Fruit fly (Drosophila melanogaster) whole organism, embryonic: ENCODE measurements around the gene CG43680.

ENCODE experiments used
- Blimp-1 ChIP-seq: fragments of 200-800 bp; sonication (Bioruptor generic); optimal IDR thresholded peaks from 3 replicates; lab custom pipeline; 2018; ENCODE audit warnings: missing biosample characterization, missing genetic modification characterization, mild to moderate bottlenecking, moderate library complexity, missing genetic modification reagents
- CG10267 ChIP-seq: fragments of 200-800 bp; sonication (Bioruptor generic); optimal IDR thresholded peaks from 2 replicates; lab custom pipeline; 2018; ENCODE audit warnings: missing biosample characterization, mild to moderate bottlenecking, missing genetic modification characterization, moderate library complexity
- CG10979 ChIP-seq: fragments of 200-800 bp; sonication (Bioruptor generic); optimal IDR thresholded peaks from 2 replicates; lab custom pipeline; 2018; ENCODE audit warnings: missing biosample characterization, mild to moderate bottlenecking, missing genetic modification characterization, moderate library complexity
- CG15269 ChIP-seq: fragments of 200-800 bp; sonication (Bioruptor generic); optimal IDR thresholded peaks from 2 replicates; lab custom pipeline; 2018; ENCODE audit warnings: missing biosample characterization, mild to moderate bottlenecking, missing genetic modification characterization, moderate library complexity
- CG15601 ChIP-seq: fragments of 200-800 bp; sonication (Bioruptor generic); optimal IDR thresholded peaks from 3 replicates; lab custom pipeline; 2019; ENCODE audit warnings: missing biosample characterization, mild to moderate bottlenecking, missing genetic modification characterization, moderate library complexity
- CG17359 ChIP-seq: fragments of 200-800 bp; sonication (Bioruptor generic); optimal IDR thresholded peaks from 3 replicates; lab custom pipeline; 2018; ENCODE audit warnings: missing biosample characterization, mild to moderate bottlenecking, missing genetic modification characterization, moderate library complexity
- CG17361 ChIP-seq: fragments of 200-800 bp; sonication (Bioruptor generic); IDR thresholded peaks from 3 replicates; pipeline ENCODE4 v1.3.6; 2022; ENCODE audit warnings: missing biosample characterization, missing genetic modification characterization
- CG1792 ChIP-seq: fragments of 200-800 bp; sonication (Bioruptor generic); optimal IDR thresholded peaks from 2 replicates; lab custom pipeline; 2016; ENCODE audit warnings: missing biosample characterization, missing genetic modification characterization
- CG18262 ChIP-seq: fragments of 200-800 bp; optimal IDR thresholded peaks from 3 replicates; lab custom pipeline; 2019; ENCODE audit warnings: missing biosample characterization, mild to moderate bottlenecking, missing genetic modification characterization, moderate library complexity
- CG2712 ChIP-seq: fragments of 200-800 bp; optimal IDR thresholded peaks from 3 replicates; lab custom pipeline; 2019; ENCODE audit warnings: missing biosample characterization, mild to moderate bottlenecking, missing genetic modification characterization, moderate library complexity
- CG31441 ChIP-seq: fragments of 200-800 bp; sonication (Bioruptor generic); IDR thresholded peaks from 2 replicates; pipeline ENCODE4 v1.3.6; 2022; ENCODE audit warnings: missing biosample characterization, missing genetic modification characterization
- CG3163 ChIP-seq: fragments of 200-800 bp; sonication (Bioruptor generic); optimal IDR thresholded peaks from 3 replicates; lab custom pipeline; 2016; ENCODE audit warnings: missing biosample characterization, missing genetic modification characterization
- CG4328 ChIP-seq: fragments of 200-800 bp; sonication (Bioruptor generic); optimal IDR thresholded peaks from 3 replicates; lab custom pipeline; 2017; ENCODE audit warnings: missing biosample characterization, missing genetic modification reagents, missing genetic modification characterization
- CG4360 ChIP-seq: fragments of 200-800 bp; sonication (Bioruptor generic); IDR thresholded peaks from 2 replicates; pipeline ENCODE4 v1.3.6; 2022; ENCODE audit warnings: missing biosample characterization, missing genetic modification characterization
- CG4404 ChIP-seq: fragments of 200-800 bp; sonication (Bioruptor generic); IDR thresholded peaks from 2 replicates; pipeline ENCODE4 v1.3.6; 2022; ENCODE audit warnings: missing biosample characterization, missing genetic modification characterization
- CG7556 ChIP-seq: fragments of 200-800 bp; sonication (Bioruptor generic); optimal IDR thresholded peaks from 2 replicates; lab custom pipeline; 2017; ENCODE audit warnings: missing biosample characterization, mild to moderate bottlenecking, missing genetic modification characterization
- CG7839 ChIP-seq: fragments of 200-800 bp; sonication (Bioruptor generic); optimal IDR thresholded peaks from 3 replicates; lab custom pipeline; 2018; ENCODE audit warnings: missing biosample characterization, mild to moderate bottlenecking, missing genetic modification characterization, moderate library complexity
- CG8924 ChIP-seq: fragments of 200-800 bp; optimal IDR thresholded peaks from 3 replicates; lab custom pipeline; 2019; ENCODE audit warnings: missing biosample characterization, mild to moderate bottlenecking, missing genetic modification characterization, moderate library complexity
- CrebB ChIP-seq: fragments of 200-800 bp; sonication (Bioruptor generic); optimal IDR thresholded peaks from 3 replicates; lab custom pipeline; 2018; ENCODE audit warnings: missing biosample characterization, mild to moderate bottlenecking, missing genetic modification characterization
- Dek ChIP-seq: fragments of 200-800 bp; sonication (Bioruptor generic); optimal IDR thresholded peaks from 3 replicates; lab custom pipeline; 2019; ENCODE audit warnings: missing biosample characterization, mild to moderate bottlenecking, missing genetic modification characterization, moderate library complexity
- Drgx ChIP-seq: fragments of 200-800 bp; sonication (Bioruptor generic); IDR thresholded peaks from 2 replicates; pipeline ENCODE4 v1.3.6; 2022; ENCODE audit warnings: missing biosample characterization, missing genetic modification characterization
- Eip74EF ChIP-seq, 2 experiments: fragments of 200-800 bp in 1 of 2; fragments of >200 bp in 1 of 2; sonication (Bioruptor generic) in 1 of 2; optimal IDR thresholded peaks; 2 replicates each; lab custom pipeline; 2017 to 2019; ENCODE audit warnings: missing biosample characterization in 2 of 2, missing genetic modification characterization in 2 of 2, mild to moderate bottlenecking in 1 of 2, moderate library complexity in 1 of 2
- Ets97D ChIP-seq: fragments of 200-800 bp; sonication (Bioruptor generic); optimal IDR thresholded peaks from 3 replicates; lab custom pipeline; 2016; ENCODE audit warnings: missing biosample characterization, missing genetic modification characterization
- Fer1 ChIP-seq: fragments of 200-800 bp; sonication (Bioruptor generic); optimal IDR thresholded peaks from 2 replicates; lab custom pipeline; 2017; ENCODE audit warnings: missing biosample characterization, mild to moderate bottlenecking, missing genetic modification characterization
- Gug ChIP-seq: fragments of 200-800 bp; sonication (Bioruptor generic); IDR thresholded peaks from 4 replicates; pipeline ENCODE4 v1.3.6; 2022; ENCODE audit warnings: missing biosample characterization, missing genetic modification characterization
- Meics ChIP-seq: fragments of 200-800 bp; sonication (Bioruptor generic); optimal IDR thresholded peaks from 2 replicates; lab custom pipeline; 2017; ENCODE audit warnings: missing biosample characterization, mild to moderate bottlenecking, missing genetic modification characterization
- Oli ChIP-seq: fragments of 200-800 bp; sonication (Bioruptor generic); optimal IDR thresholded peaks from 2 replicates; lab custom pipeline; 2018; ENCODE audit warnings: missing biosample characterization, mild to moderate bottlenecking, missing genetic modification characterization, moderate library complexity
- PHDP ChIP-seq: fragments of 200-800 bp; sonication (Bioruptor generic); optimal IDR thresholded peaks from 3 replicates; lab custom pipeline; 2018; ENCODE audit warnings: missing biosample characterization, mild to moderate bottlenecking, missing genetic modification characterization, moderate library complexity
- Sox100B ChIP-seq: fragments of 200-800 bp; sonication (Bioruptor generic); optimal IDR thresholded peaks from 3 replicates; lab custom pipeline; 2018; ENCODE audit warnings: missing biosample characterization, mild to moderate bottlenecking, missing genetic modification characterization
- Sox102F ChIP-seq: fragments of 200-800 bp; sonication (Bioruptor generic); optimal IDR thresholded peaks from 2 replicates; lab custom pipeline; 2018; ENCODE audit warnings: missing biosample characterization, mild to moderate bottlenecking, missing genetic modification characterization, moderate library complexity
- bsh ChIP-seq, 2 experiments: fragments of 200-800 bp; sonication (Bioruptor generic); optimal IDR thresholded peaks; 2 replicates each; lab custom pipeline; 2017 to 2018; ENCODE audit warnings: mild to moderate bottlenecking in 2 of 2, missing biosample characterization in 2 of 2, missing genetic modification characterization in 2 of 2, moderate library complexity in 1 of 2
- dmrt99B ChIP-seq: fragments of 200-800 bp; sonication (Bioruptor generic); optimal IDR thresholded peaks from 2 replicates; lab custom pipeline; 2018; ENCODE audit warnings: missing biosample characterization, mild to moderate bottlenecking, missing genetic modification characterization, moderate library complexity
- gem ChIP-seq: fragments of 200-800 bp; sonication (Bioruptor generic); optimal IDR thresholded peaks from 2 replicates; lab custom pipeline; 2019; ENCODE audit warnings: missing biosample characterization, mild to moderate bottlenecking, missing genetic modification characterization, moderate library complexity
- grau ChIP-seq: fragments of 200-800 bp; optimal IDR thresholded peaks from 3 replicates; lab custom pipeline; 2019; ENCODE audit warnings: missing biosample characterization, mild to moderate bottlenecking, missing genetic modification characterization, moderate library complexity
- phol ChIP-seq: fragments of 200-800 bp; sonication (Bioruptor generic); optimal IDR thresholded peaks from 3 replicates; lab custom pipeline; 2018; ENCODE audit warnings: missing biosample characterization, mild to moderate bottlenecking, missing genetic modification characterization, moderate library complexity
- prd ChIP-seq, 3 experiments: fragments of >200 bp in 2 of 3; fragments of 200-800 bp in 1 of 3; sonication (Bioruptor generic) in 1 of 3; optimal IDR thresholded peaks in 2 of 3; IDR thresholded peaks in 1 of 3; 2 replicates in 2 of 3; 3 replicates in 1 of 3; pipeline versions ENCODE4 v1.3.6 to Lab custom; 2017 to 2022; ENCODE audit warnings: missing biosample characterization in 1 of 3, missing genetic modification characterization in 1 of 3
- pum ChIP-seq: fragments of 200-800 bp; sonication (Bioruptor generic); optimal IDR thresholded peaks from 2 replicates; lab custom pipeline; 2016; ENCODE audit warnings: missing biosample characterization, missing genetic modification characterization
- row ChIP-seq: fragments of 200-800 bp; sonication (Bioruptor generic); IDR thresholded peaks from 3 replicates; pipeline ENCODE4 v1.3.6; 2022; ENCODE audit warnings: missing biosample characterization, missing genetic modification characterization
- sd ChIP-seq: fragments of 200-800 bp; sonication (Bioruptor generic); optimal IDR thresholded peaks from 3 replicates; lab custom pipeline; 2018; ENCODE audit warnings: missing biosample characterization, mild to moderate bottlenecking, missing genetic modification characterization, moderate library complexity
- sqz ChIP-seq: fragments of 200-800 bp; sonication (Bioruptor generic); optimal IDR thresholded peaks from 3 replicates; lab custom pipeline; 2018; ENCODE audit warnings: missing biosample characterization, mild to moderate bottlenecking, missing genetic modification characterization
- stwl ChIP-seq: fragments of 200-800 bp; sonication (Bioruptor generic); optimal IDR thresholded peaks from 3 replicates; lab custom pipeline; 2018; ENCODE audit warnings: missing biosample characterization, mild to moderate bottlenecking, missing genetic modification characterization, moderate library complexity
- sug ChIP-seq: fragments of 200-800 bp; optimal IDR thresholded peaks from 2 replicates; lab custom pipeline; 2019; ENCODE audit warnings: missing biosample characterization, mild to moderate bottlenecking, missing genetic modification characterization, moderate library complexity
- tap ChIP-seq: fragments of 200-800 bp; optimal IDR thresholded peaks from 3 replicates; lab custom pipeline; 2019; ENCODE audit warnings: missing biosample characterization, mild to moderate bottlenecking, missing genetic modification characterization, moderate library complexity
- unpg ChIP-seq: fragments of 200-800 bp; sonication (Bioruptor generic); optimal IDR thresholded peaks from 3 replicates; lab custom pipeline; 2018; ENCODE audit warnings: missing biosample characterization, mild to moderate bottlenecking, missing genetic modification characterization, moderate library complexity

Gene CG43680

dm6 chr3L:15089887-15090679 is 36.9 kb upstream of the CG43680 start (continued):
- TF ChIP-seq CG18262 (no peak), CG4360 (GFP tag; lab: Robert Waterston, UW) (0 out of 2 replicates have a peak, but pooled peaks have one; percentile 8), CG3163 (GFP tag; lab: Kevin White, UChicago) (peak; percentile 13)

DNA sequence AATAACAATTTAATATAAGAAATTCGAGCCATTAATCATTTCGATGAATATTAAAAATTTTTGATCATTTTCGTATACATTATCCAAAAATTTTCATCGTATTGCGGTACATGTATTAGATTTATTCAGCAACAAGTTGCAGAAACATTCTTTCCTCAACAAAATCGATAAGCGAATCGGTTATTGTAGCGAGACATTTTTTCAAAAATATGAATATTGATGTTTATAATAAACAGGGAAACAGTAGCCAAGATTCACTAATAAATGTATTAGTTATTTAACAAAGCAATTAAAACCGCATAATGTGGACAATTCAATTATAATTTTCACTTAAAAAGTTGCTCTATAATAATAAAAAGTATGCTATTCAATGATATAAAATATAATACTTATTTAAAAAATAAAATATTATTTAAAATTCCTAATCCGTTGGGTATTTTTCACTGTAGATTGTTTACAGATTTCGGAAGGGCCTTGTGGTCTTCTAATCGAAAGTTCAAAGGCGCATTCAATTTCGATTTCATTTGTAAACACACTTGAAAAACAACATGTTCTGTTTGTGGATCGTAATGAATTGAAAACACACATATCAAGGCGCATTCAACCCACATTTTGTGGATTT is 36.0 kb upstream of the CG43680 start:
- TF ChIP-seq CG4328 (GFP tag; lab: Kevin White, UChicago) (no peak), CG10979 (tag; lab: Kevin White, UChicago) (peak; percentile 27), Fer1 (GFP tag; lab: Kevin White, UChicago) (peak; percentile 3), stwl (tag; lab: Kevin White, UChicago) (peak; percentile 4), CG7556 (GFP tag; lab: Kevin White, UChicago) (peak; percentile 17), CG4404 (GFP tag; lab: Robert Waterston, UW) (no peak), CG10267 (tag; lab: Kevin White, UChicago) (peak; percentile 27), CG7839 (tag; lab: Kevin White, UChicago) (peak; percentile 57), CG31441 (peak; percentile 48), CG17359 (peak; percentile 19), CrebB (tag; lab: Kevin White, UChicago) (no peak), tap (tag; lab: Kevin White, UChicago) (peak; percentile 43), Blimp-1 (GFP tag; lab: Kevin White, UChicago) (peak; percentile 82), pum (GFP tag; lab: Kevin White, UChicago) (no peak), Gug (GFP tag; lab: Robert Waterston, UW) (no peak), row (GFP tag; lab: Robert Waterston, UW) (peak; percentile 41; the same call in 2 of the 3 replicates), CG15601 (tag; lab: Kevin White, UChicago) (peak; percentile 57), unpg (GFP tag; lab: Kevin White, UChicago) (peak; percentile 40), Oli (peak; percentile 5), grau (tag; lab: Kevin White, UChicago) (peak; percentile 61), prd (optimal IDR thresholded peaks at IDR 0.05; lab: Kevin White, UChicago) (no peak), prd (GFP tag; IDR thresholded peaks at IDR 0.05; lab: Robert Waterston, UW) (no peak), Sox100B (GFP tag; lab: Kevin White, UChicago) (peak; percentile 37), Meics (GFP tag; lab: Kevin White, UChicago) (peak; percentile 15), CG1792 (GFP tag; lab: Kevin White, UChicago) (no peak), Eip74EF (GFP tag; optimal IDR thresholded peaks at IDR 0.05; lab: Kevin White, UChicago) (peak in 1 of 2 experiments; percentile 15), CG8924 (peak; percentile 31), Drgx (GFP tag; lab: Robert Waterston, UW) (no peak), CG2712 (tag; lab: Kevin White, UChicago) (peak; percentile 63), Sox102F (GFP tag; lab: Kevin White, UChicago) (peak; percentile 46), phol (tag; lab: Kevin White, UChicago) (peak; percentile 24), Ets97D (GFP tag; lab: Kevin White, UChicago) (no peak), sqz (GFP tag; lab: Kevin White, UChicago) (no peak), Dek (peak; percentile 36), gem (tag; lab: Kevin White, UChicago) (peak; percentile 62), bsh (GFP tag; optimal IDR thresholded peaks at IDR 0.05; lab: Kevin White, UChicago) (peak in 1 of 2 experiments; percentile 44), sd (tag; lab: Kevin White, UChicago) (peak; percentile 14), CG17361 (GFP tag; lab: Robert Waterston, UW) (0 out of 3 replicates have a peak, but pooled peaks have one; percentile 15), dmrt99B (tag; lab: Kevin White, UChicago) (peak; percentile 42), PHDP (tag; lab: Kevin White, UChicago) (peak; percentile 53), sug (tag; lab: Kevin White, UChicago) (peak; percentile 39), CG15269 (tag; lab: Kevin White, UChicago) (peak; percentile 56)
